Worm (Caenorhabditis elegans) whole organism, late embryonic: ENCODE results near the gene syf-2.

Experiments
- C08G9.2 ChIP-seq: sonication (generic microtip); optimal IDR thresholded peaks from 2 replicates; lab custom pipeline; 2016; ENCODE audit warnings: mild to moderate bottlenecking, missing genetic modification characterization, moderate library complexity, missing compliant biosample characterization
- F13H6.1 ChIP-seq: sonication (generic microtip); optimal IDR thresholded peaks from 2 replicates; lab custom pipeline; 2016; ENCODE audit warnings: missing genetic modification characterization, missing compliant biosample characterization
- K09A11.1 ChIP-seq: sonication (generic microtip); optimal IDR thresholded peaks from 2 replicates; lab custom pipeline; 2017; ENCODE audit warnings: antibody characterized with exemption, mild to moderate bottlenecking, missing genetic modification characterization, missing compliant biosample characterization; ENCODE audit not compliant: insufficient read depth
- ahr-1 ChIP-seq: sonication (generic microtip); optimal IDR thresholded peaks from 2 replicates; lab custom pipeline; 2016; ENCODE audit warnings: missing genetic modification characterization, missing compliant biosample characterization
- ama-1 ChIP-seq: fragments of 150-350 bp; optimal IDR thresholded peaks from 2 replicates; lab custom pipeline; 2014
- ceh-18 ChIP-seq: sonication (generic microtip); optimal IDR thresholded peaks from 2 replicates; lab custom pipeline; 2016; ENCODE audit warnings: missing genetic modification characterization, missing compliant biosample characterization
- ceh-19 ChIP-seq: fragments of 200-800 bp; sonication (Bioruptor generic); optimal IDR thresholded peaks from 2 replicates; lab custom pipeline; 2018; ENCODE audit warnings: mild to moderate bottlenecking, missing genetic modification characterization, missing compliant biosample characterization
- ceh-2 ChIP-seq: sonication (generic microtip); optimal IDR thresholded peaks from 2 replicates; lab custom pipeline; 2016; ENCODE audit warnings: missing genotype, missing genetic modification characterization, missing compliant biosample characterization
- ceh-22 ChIP-seq: sonication (generic microtip); optimal IDR thresholded peaks from 2 replicates; lab custom pipeline; 2017; ENCODE audit warnings: missing biosample characterization, missing genetic modification characterization
- ceh-30 ChIP-seq: fragments of 150-350 bp; optimal IDR thresholded peaks from 2 replicates; lab custom pipeline; 2014; ENCODE audit warnings: missing biosample characterization, missing genetic modification characterization
- ceh-31 ChIP-seq: sonication (generic microtip); optimal IDR thresholded peaks from 2 replicates; lab custom pipeline; 2016; ENCODE audit warnings: missing genetic modification characterization, missing compliant biosample characterization
- ceh-34 ChIP-seq: sonication (generic microtip); optimal IDR thresholded peaks from 2 replicates; lab custom pipeline; 2016; ENCODE audit warnings: mild to moderate bottlenecking, missing genetic modification characterization, missing compliant biosample characterization
- ceh-45 ChIP-seq: fragments of 200-800 bp; sonication (Bioruptor generic); IDR thresholded peaks from 2 replicates; pipeline ENCODE4 v1.3.6; 2022; ENCODE audit warnings: missing genetic modification reagents, missing genetic modification characterization, missing compliant biosample characterization
- ceh-48 ChIP-seq: sonication (generic microtip); optimal IDR thresholded peaks from 2 replicates; lab custom pipeline; 2016; ENCODE audit warnings: missing genetic modification characterization, inconsistent platforms, missing compliant biosample characterization
- ceh-9 ChIP-seq: sonication (generic microtip); optimal IDR thresholded peaks from 2 replicates; lab custom pipeline; 2016; ENCODE audit warnings: mild to moderate bottlenecking, missing genetic modification characterization, inconsistent platforms, missing compliant biosample characterization
- che-1 ChIP-seq: sonication (generic microtip); optimal IDR thresholded peaks from 2 replicates; lab custom pipeline; 2016; ENCODE audit warnings: mild to moderate bottlenecking, missing genetic modification characterization, missing compliant biosample characterization
- dve-1 ChIP-seq: sonication (generic microtip); optimal IDR thresholded peaks from 2 replicates; lab custom pipeline; 2017; ENCODE audit warnings: antibody characterized with exemption, mild to moderate bottlenecking, missing genetic modification characterization, missing compliant biosample characterization
- elt-2 ChIP-seq: sonication (generic microtip); optimal IDR thresholded peaks from 2 replicates; lab custom pipeline; 2016; ENCODE audit warnings: missing genetic modification reagents, missing genetic modification characterization, missing compliant biosample characterization
- elt-4 ChIP-seq: sonication (generic microtip); optimal IDR thresholded peaks from 2 replicates; lab custom pipeline; 2016; ENCODE audit warnings: missing genetic modification characterization, missing compliant biosample characterization
- ets-4 ChIP-seq: sonication (generic microtip); optimal IDR thresholded peaks from 2 replicates; lab custom pipeline; 2016; ENCODE audit warnings: missing genetic modification characterization, missing compliant biosample characterization
- gmeb-2 ChIP-seq: sonication (generic microtip); optimal IDR thresholded peaks from 2 replicates; lab custom pipeline; 2016; ENCODE audit warnings: missing genetic modification characterization, inconsistent platforms, missing compliant biosample characterization
- hlh-13 ChIP-seq: fragments of 200-800 bp; sonication (Bioruptor generic); optimal IDR thresholded peaks from 2 replicates; lab custom pipeline; 2018; ENCODE audit warnings: mild to moderate bottlenecking, missing genetic modification characterization, missing compliant biosample characterization
- hlh-15 ChIP-seq: sonication (generic microtip); optimal IDR thresholded peaks from 2 replicates; lab custom pipeline; 2016; ENCODE audit warnings: missing genetic modification characterization, missing compliant biosample characterization
- hlh-6 ChIP-seq: sonication (generic microtip); optimal IDR thresholded peaks from 2 replicates; lab custom pipeline; 2016; ENCODE audit warnings: missing genotype, missing genetic modification characterization, missing compliant biosample characterization
- hlh-8 ChIP-seq: sonication (generic microtip); optimal IDR thresholded peaks from 2 replicates; lab custom pipeline; 2016; ENCODE audit warnings: missing genotype, missing genetic modification characterization, missing compliant biosample characterization
- madf-2 ChIP-seq: sonication (generic microtip); optimal IDR thresholded peaks from 2 replicates; lab custom pipeline; 2017; ENCODE audit warnings: missing genetic modification characterization, missing compliant biosample characterization
- nfya-1 ChIP-seq: sonication (generic microtip); optimal IDR thresholded peaks from 2 replicates; lab custom pipeline; 2017; ENCODE audit warnings: missing genetic modification characterization, mild to moderate bottlenecking, missing compliant biosample characterization, antibody characterized with exemption, moderate library complexity
- nhr-11 ChIP-seq: fragments of 150-350 bp; optimal IDR thresholded peaks from 2 replicates; lab custom pipeline; 2014; ENCODE audit warnings: missing biosample characterization, missing genetic modification characterization
- nhr-232 ChIP-seq: sonication (generic microtip); optimal IDR thresholded peaks from 2 replicates; lab custom pipeline; 2016; ENCODE audit warnings: missing genetic modification characterization, missing compliant biosample characterization
- npax-4 ChIP-seq: sonication (generic microtip); optimal IDR thresholded peaks from 2 replicates; lab custom pipeline; 2016; ENCODE audit warnings: missing genetic modification characterization, missing compliant biosample characterization
- odd-2 ChIP-seq: sonication (generic microtip); optimal IDR thresholded peaks from 2 replicates; lab custom pipeline; 2017; ENCODE audit warnings: antibody characterized with exemption, mild to moderate bottlenecking, missing genetic modification characterization, missing compliant biosample characterization
- pag-3 ChIP-seq: sonication (generic microtip); optimal IDR thresholded peaks from 2 replicates; lab custom pipeline; 2016; ENCODE audit warnings: missing compliant biosample characterization, missing genetic modification characterization, borderline replicate concordance
- pat-9 ChIP-seq: fragments of 200-800 bp; sonication (Bioruptor generic); optimal IDR thresholded peaks from 2 replicates; lab custom pipeline; 2018; ENCODE audit warnings: mild to moderate bottlenecking, missing genetic modification characterization, moderate library complexity, missing compliant biosample characterization
- pha-2 ChIP-seq: sonication (generic microtip); optimal IDR thresholded peaks from 2 replicates; lab custom pipeline; 2017; ENCODE audit warnings: mild to moderate bottlenecking, missing genetic modification characterization, missing compliant biosample characterization
- pha-4 ChIP-seq: fragments of 150-350 bp; optimal IDR thresholded peaks from 2 replicates; lab custom pipeline; 2018; ENCODE audit warnings: missing biosample characterization, missing genetic modification reagents, missing genetic modification characterization
- pqm-1 ChIP-seq: sonication (generic microtip); optimal IDR thresholded peaks from 2 replicates; lab custom pipeline; 2016; ENCODE audit warnings: missing genetic modification characterization, missing compliant biosample characterization
- pros-1 ChIP-seq: fragments of 150-350 bp; optimal IDR thresholded peaks from 2 replicates; lab custom pipeline; 2014; ENCODE audit warnings: missing biosample characterization, missing genetic modification reagents, missing genetic modification characterization
- ref-2 ChIP-seq: sonication (generic microtip); optimal IDR thresholded peaks from 2 replicates; lab custom pipeline; 2016; ENCODE audit warnings: missing genetic modification characterization, missing compliant biosample characterization
- rnt-1 ChIP-seq: sonication (generic microtip); optimal IDR thresholded peaks from 2 replicates; lab custom pipeline; 2016; ENCODE audit warnings: missing genetic modification characterization, missing compliant biosample characterization
- sdc-2 ChIP-seq: sonication (generic microtip); optimal IDR thresholded peaks from 2 replicates; lab custom pipeline; 2016; ENCODE audit warnings: missing genotype, missing genetic modification characterization, missing compliant biosample characterization
- tbx-2 ChIP-seq: sonication (generic microtip); optimal IDR thresholded peaks from 2 replicates; lab custom pipeline; 2016; ENCODE audit warnings: missing genetic modification characterization, missing compliant biosample characterization
- tbx-7 ChIP-seq: sonication (generic microtip); optimal IDR thresholded peaks from 2 replicates; lab custom pipeline; 2016; ENCODE audit warnings: missing genotype, missing genetic modification characterization, missing compliant biosample characterization
- unc-42 ChIP-seq: sonication (generic microtip); optimal IDR thresholded peaks from 2 replicates; lab custom pipeline; 2016; ENCODE audit warnings: missing genotype, missing genetic modification characterization, missing compliant biosample characterization
- unc-55 ChIP-seq: sonication (generic microtip); optimal IDR thresholded peaks from 2 replicates; lab custom pipeline; 2017; ENCODE audit warnings: missing biosample characterization, missing genetic modification reagents, missing genetic modification characterization
- unc-86 ChIP-seq: sonication (generic microtip); optimal IDR thresholded peaks from 2 replicates; lab custom pipeline; 2016; ENCODE audit warnings: missing genetic modification characterization, missing compliant biosample characterization
- zip-5 ChIP-seq: sonication (generic microtip); optimal IDR thresholded peaks from 2 replicates; lab custom pipeline; 2016; ENCODE audit warnings: missing genetic modification characterization, missing compliant biosample characterization
- ztf-16 ChIP-seq: sonication (generic microtip); optimal IDR thresholded peaks from 2 replicates; lab custom pipeline; 2017; ENCODE audit warnings: missing genetic modification characterization, missing compliant biosample characterization

Gene syf-2

DNA sequence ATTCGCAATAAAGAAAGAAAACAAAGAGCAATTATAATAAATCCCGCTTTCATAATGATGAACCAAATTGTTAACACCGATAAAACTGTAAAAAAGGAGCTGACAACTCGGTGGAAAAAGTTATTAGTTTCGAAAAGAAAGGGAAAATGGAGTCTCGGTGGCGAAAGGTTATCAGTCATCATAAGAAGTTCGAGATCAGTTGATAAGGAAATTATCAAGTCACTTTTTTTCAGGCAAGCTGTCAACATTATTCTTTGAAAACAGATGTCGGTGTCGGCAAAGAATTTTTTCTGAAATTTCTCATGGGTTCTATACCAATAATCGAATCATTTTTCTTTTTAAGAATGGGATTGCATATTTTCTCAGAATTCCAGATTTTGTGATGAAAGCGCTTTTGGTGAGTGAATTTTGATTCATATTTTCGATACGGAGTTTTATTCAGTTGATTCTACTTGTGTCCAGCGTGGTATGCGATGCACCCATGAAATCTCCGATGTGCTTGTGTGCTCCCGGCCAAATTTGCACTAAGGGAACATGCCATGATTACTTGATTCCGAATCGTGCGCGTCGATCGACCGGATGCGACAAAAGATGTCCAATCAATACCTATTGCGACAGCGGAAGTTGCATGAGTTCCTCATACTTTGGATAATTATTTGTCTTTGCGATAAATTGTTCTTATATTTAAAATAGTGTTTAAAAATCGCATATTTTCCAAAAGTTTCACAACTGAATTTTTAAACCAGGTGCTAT lies 26.6 kb upstream of the syf-2 start, which contains the start of the genes F37C12.21 and F37C12.10:
Gene F37C12.21, plus strand, starts transcription at position 58 of the 753 bp plus-strand sequence.
Gene F37C12.10, minus strand, starts transcription at position 85 of the 753 bp plus-strand sequence.
- no peak for TF ChIP-seq hlh-15 (tag; lab: Kevin White, UChicago)
- TF ChIP-seq elt-2 (tag; lab: Kevin White, UChicago): peak; percentile 49
- TF ChIP-seq, all 69 proteins: peak for 1

DNA sequence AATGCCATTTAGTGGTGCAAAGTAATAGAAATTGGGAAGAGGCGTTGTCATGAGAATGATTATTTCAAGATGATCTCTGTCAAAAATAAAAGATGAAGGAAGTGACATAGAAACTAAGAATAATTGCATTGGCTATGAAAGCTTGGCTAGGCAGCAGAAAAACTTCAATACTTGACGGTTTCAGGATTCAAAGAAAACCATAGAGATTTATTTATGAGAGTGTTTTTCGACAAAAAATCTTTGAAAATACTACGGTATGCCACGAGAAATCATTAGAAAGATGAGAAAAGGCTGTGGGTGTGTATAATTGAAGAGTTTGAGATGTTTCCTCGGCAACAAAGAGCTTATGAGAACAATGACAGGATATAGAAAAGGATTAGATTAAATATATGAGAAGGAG lies 23.6 kb upstream of the syf-2 start, which contains the start of gene F37C12.14:
Gene F37C12.14, minus strand, starts transcription at position 101 of the 400 bp plus-strand sequence.
- TF ChIP-seq tbx-7 (tag; lab: Kevin White, UChicago): no peak

DNA sequence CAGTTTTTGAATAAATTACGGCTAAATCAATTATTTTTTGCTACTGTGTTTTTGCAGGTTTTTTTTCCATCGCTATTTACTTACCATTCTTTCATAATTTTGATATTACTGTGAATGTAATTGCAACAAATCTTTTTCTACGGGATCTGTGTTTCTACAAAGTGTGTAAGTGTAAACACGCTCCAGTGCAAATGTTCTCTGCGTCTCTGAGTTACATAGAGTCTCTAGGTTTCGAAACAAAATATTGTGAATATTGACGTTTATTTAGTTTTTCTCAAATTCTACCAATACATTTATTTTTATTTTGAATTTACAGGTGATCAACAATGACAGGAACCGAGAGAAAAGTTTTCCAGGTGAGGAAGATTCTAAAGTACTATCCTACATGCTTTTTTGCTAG lies 22.1 kb upstream of the syf-2 start, which contains the start of gene yju-2:
Gene yju-2, plus strand, starts transcription at position 315 of the 400 bp plus-strand sequence.
- peak; percentile 14 for TF ChIP-seq unc-42 (tag; lab: Kevin White, UChicago)
- no peak for TF ChIP-seq che-1 (tag; lab: Kevin White, UChicago)
- no peak for TF ChIP-seq unc-86 (tag; lab: Kevin White, UChicago)
- no peak for TF ChIP-seq pha-4
- TF ChIP-seq K09A11.1 (tag; lab: Kevin White, UChicago): no peak
- TF ChIP-seq F13H6.1 (tag; lab: Kevin White, UChicago): no peak
- TF ChIP-seq ceh-34 (tag; lab: Kevin White, UChicago): no peak
- TF ChIP-seq unc-55: no peak
- TF ChIP-seq ceh-30 (tag; lab: Kevin White, UChicago): no peak
- TF ChIP-seq ahr-1: no peak
- TF ChIP-seq ceh-45 (GFP tag; lab: Robert Waterston, UW): no peak
- TF ChIP-seq pqm-1 (tag; lab: Kevin White, UChicago): no peak
- TF ChIP-seq C08G9.2 (tag; lab: Kevin White, UChicago): peak; percentile 21
- no peak for TF ChIP-seq ceh-48 (tag; lab: Kevin White, UChicago)
- peak; percentile 66 for TF ChIP-seq ceh-31
- no peak for TF ChIP-seq elt-2 (tag; lab: Kevin White, UChicago)
- TF ChIP-seq npax-4 (tag; lab: Kevin White, UChicago): no peak
- no peak for TF ChIP-seq ama-1 (lab: Kevin White, UChicago)
- TF ChIP-seq nfya-1: peak; percentile 27
- TF ChIP-seq tbx-2 (tag; lab: Kevin White, UChicago): peak; percentile 57
- TF ChIP-seq pag-3 (tag; lab: Kevin White, UChicago): no peak
- no peak for TF ChIP-seq ceh-19
- TF ChIP-seq ceh-18: no peak
- peak; percentile 26 for TF ChIP-seq zip-5
- TF ChIP-seq sdc-2 (tag; lab: Kevin White, UChicago): peak; percentile 2
- TF ChIP-seq pat-9 (tag; lab: Kevin White, UChicago): no peak
- TF ChIP-seq nhr-11 (tag; lab: Kevin White, UChicago): no peak
- peak; percentile 51 for TF ChIP-seq ceh-2
- no peak for TF ChIP-seq ceh-9
- peak; percentile 47 for TF ChIP-seq ref-2
- no peak for TF ChIP-seq ceh-22 (tag; lab: Kevin White, UChicago)
- no peak for TF ChIP-seq pha-2
- TF ChIP-seq ets-4 (tag; lab: Kevin White, UChicago): peak; percentile 22
- no peak for TF ChIP-seq dve-1 (tag; lab: Kevin White, UChicago)
- no peak for TF ChIP-seq hlh-6 (tag; lab: Kevin White, UChicago)

DNA sequence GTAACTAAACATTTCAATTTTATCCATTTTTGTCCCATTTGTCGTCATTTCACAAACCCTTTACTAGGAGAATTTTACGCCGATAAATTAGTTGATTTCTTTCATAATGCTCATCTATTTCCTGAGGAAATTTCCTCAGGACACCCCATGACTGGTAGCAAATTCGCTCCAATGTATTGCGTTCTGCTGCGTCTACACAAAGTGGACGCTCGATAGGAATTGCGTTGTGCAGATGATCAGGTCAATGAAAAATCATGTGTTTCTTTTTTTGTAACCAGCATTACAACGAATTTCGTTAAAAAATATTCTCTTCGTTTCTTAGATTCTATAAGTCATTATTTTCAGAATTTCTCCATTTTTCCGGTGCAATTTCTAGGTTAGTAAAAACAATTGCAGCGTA lies 19.9 kb upstream of the syf-2 start, which contains the start of gene epg-4:
Gene epg-4, plus strand, starts transcription at position 346 of the 400 bp plus-strand sequence.
- no peak for TF ChIP-seq odd-2 (tag; lab: Kevin White, UChicago)
- peak; percentile 34 for TF ChIP-seq rnt-1 (tag; lab: Kevin White, UChicago)
- no peak for TF ChIP-seq ceh-34 (tag; lab: Kevin White, UChicago)
- no peak for TF ChIP-seq hlh-13
- no peak for TF ChIP-seq ama-1 (lab: Kevin White, UChicago)
- peak; percentile 73 for TF ChIP-seq ceh-31
- no peak for TF ChIP-seq madf-2 (tag; lab: Kevin White, UChicago)
- TF ChIP-seq ceh-19: no peak
- no peak for TF ChIP-seq gmeb-2 (tag; lab: Kevin White, UChicago)
- no peak for TF ChIP-seq ztf-16 (tag; lab: Kevin White, UChicago)
- TF ChIP-seq pros-1 (tag; lab: Kevin White, UChicago): no peak
- TF ChIP-seq elt-4 (tag; lab: Kevin White, UChicago): no peak
- no peak for TF ChIP-seq hlh-8 (tag; lab: Kevin White, UChicago)
- TF ChIP-seq npax-4 (tag; lab: Kevin White, UChicago): no peak
- TF ChIP-seq ref-2: peak; percentile 32
- no peak for TF ChIP-seq nhr-232 (tag; lab: Kevin White, UChicago)
- peak; percentile 3 for TF ChIP-seq unc-42 (tag; lab: Kevin White, UChicago)
- no peak for TF ChIP-seq ceh-2
- no peak for TF ChIP-seq F13H6.1 (tag; lab: Kevin White, UChicago)
- TF ChIP-seq C08G9.2 (tag; lab: Kevin White, UChicago): no peak
- TF ChIP-seq nhr-11 (tag; lab: Kevin White, UChicago): no peak
